Worm (Caenorhabditis elegans) whole organism, late embryonic: ENCODE measurements around the gene ZK177.12.

Experiments used
- C38D4.7 ChIP-seq: fragments of 200-800 bp; sonication (Bioruptor generic); optimal IDR thresholded peaks from 2 replicates; lab custom pipeline; 2018; ENCODE audit warnings: mild to moderate bottlenecking, missing genetic modification characterization, moderate library complexity, missing compliant biosample characterization
- K02D7.2 ChIP-seq: sonication (generic microtip); optimal IDR thresholded peaks from 2 replicates; lab custom pipeline; 2017; ENCODE audit warnings: mild to moderate bottlenecking, missing genetic modification characterization, missing compliant biosample characterization
- T23F11.4 ChIP-seq: fragments of 200-800 bp; sonication (Bioruptor generic); optimal IDR thresholded peaks from 2 replicates; lab custom pipeline; 2018; ENCODE audit warnings: mild to moderate bottlenecking, missing genetic modification characterization, missing compliant biosample characterization
- Y22D7AL.16 ChIP-seq: sonication (generic microtip); optimal IDR thresholded peaks from 2 replicates; lab custom pipeline; 2016; ENCODE audit warnings: missing genetic modification characterization, missing compliant biosample characterization
- ahr-1 ChIP-seq: sonication (generic microtip); optimal IDR thresholded peaks from 2 replicates; lab custom pipeline; 2016; ENCODE audit warnings: missing genetic modification characterization, missing compliant biosample characterization
- ama-1 ChIP-seq: fragments of 150-350 bp; optimal IDR thresholded peaks from 2 replicates; lab custom pipeline; 2014
- ceh-14 ChIP-seq: sonication (generic microtip); optimal IDR thresholded peaks from 2 replicates; lab custom pipeline; 2016; ENCODE audit warnings: missing genotype, missing genetic modification characterization, missing compliant biosample characterization
- ceh-24 ChIP-seq: sonication (generic microtip); optimal IDR thresholded peaks from 2 replicates; lab custom pipeline; 2016; ENCODE audit warnings: mild to moderate bottlenecking, missing genetic modification characterization, missing compliant biosample characterization
- ceh-45 ChIP-seq: fragments of 200-800 bp; sonication (Bioruptor generic); IDR thresholded peaks from 2 replicates; pipeline ENCODE4 v1.3.6; 2022; ENCODE audit warnings: missing genetic modification reagents, missing genetic modification characterization, missing compliant biosample characterization
- ceh-9 ChIP-seq: sonication (generic microtip); optimal IDR thresholded peaks from 2 replicates; lab custom pipeline; 2016; ENCODE audit warnings: mild to moderate bottlenecking, missing genetic modification characterization, inconsistent platforms, missing compliant biosample characterization
- che-1 ChIP-seq: sonication (generic microtip); optimal IDR thresholded peaks from 2 replicates; lab custom pipeline; 2016; ENCODE audit warnings: mild to moderate bottlenecking, missing genetic modification characterization, missing compliant biosample characterization
- dmd-4 ChIP-seq: sonication (generic microtip); optimal IDR thresholded peaks from 2 replicates; lab custom pipeline; 2016; ENCODE audit warnings: borderline replicate concordance, missing genetic modification characterization, missing compliant biosample characterization
- elt-2 ChIP-seq: sonication (generic microtip); optimal IDR thresholded peaks from 2 replicates; lab custom pipeline; 2016; ENCODE audit warnings: missing genetic modification reagents, missing genetic modification characterization, missing compliant biosample characterization
- elt-4 ChIP-seq: sonication (generic microtip); optimal IDR thresholded peaks from 2 replicates; lab custom pipeline; 2016; ENCODE audit warnings: missing genetic modification characterization, missing compliant biosample characterization
- eyg-1 ChIP-seq: sonication (generic microtip); optimal IDR thresholded peaks from 2 replicates; lab custom pipeline; 2016; ENCODE audit warnings: missing genotype, missing genetic modification characterization, missing compliant biosample characterization
- fkh-10 ChIP-seq: fragments of 150-350 bp; optimal IDR thresholded peaks from 2 replicates; lab custom pipeline; 2014; ENCODE audit warnings: missing biosample characterization, missing genetic modification reagents, missing genetic modification characterization
- fkh-6 ChIP-seq: sonication (generic microtip); optimal IDR thresholded peaks from 2 replicates; lab custom pipeline; 2016; ENCODE audit warnings: missing genetic modification characterization, missing compliant biosample characterization
- gmeb-2 ChIP-seq: sonication (generic microtip); optimal IDR thresholded peaks from 2 replicates; lab custom pipeline; 2016; ENCODE audit warnings: missing genetic modification characterization, inconsistent platforms, missing compliant biosample characterization
- hlh-13 ChIP-seq: fragments of 200-800 bp; sonication (Bioruptor generic); optimal IDR thresholded peaks from 2 replicates; lab custom pipeline; 2018; ENCODE audit warnings: mild to moderate bottlenecking, missing genetic modification characterization, missing compliant biosample characterization
- hlh-15 ChIP-seq: sonication (generic microtip); optimal IDR thresholded peaks from 2 replicates; lab custom pipeline; 2016; ENCODE audit warnings: missing genetic modification characterization, missing compliant biosample characterization
- nhr-11 ChIP-seq: fragments of 150-350 bp; optimal IDR thresholded peaks from 2 replicates; lab custom pipeline; 2014; ENCODE audit warnings: missing biosample characterization, missing genetic modification characterization
- nhr-232 ChIP-seq: sonication (generic microtip); optimal IDR thresholded peaks from 2 replicates; lab custom pipeline; 2016; ENCODE audit warnings: missing genetic modification characterization, missing compliant biosample characterization
- npax-4 ChIP-seq: sonication (generic microtip); optimal IDR thresholded peaks from 2 replicates; lab custom pipeline; 2016; ENCODE audit warnings: missing genetic modification characterization, missing compliant biosample characterization
- pag-3 ChIP-seq: sonication (generic microtip); optimal IDR thresholded peaks from 2 replicates; lab custom pipeline; 2016; ENCODE audit warnings: missing compliant biosample characterization, missing genetic modification characterization, borderline replicate concordance
- pat-9 ChIP-seq: fragments of 200-800 bp; sonication (Bioruptor generic); optimal IDR thresholded peaks from 2 replicates; lab custom pipeline; 2018; ENCODE audit warnings: mild to moderate bottlenecking, missing genetic modification characterization, moderate library complexity, missing compliant biosample characterization
- pax-1 ChIP-seq: fragments of 150-350 bp; optimal IDR thresholded peaks from 2 replicates; lab custom pipeline; 2014; ENCODE audit warnings: missing biosample characterization, missing genetic modification characterization
- pha-2 ChIP-seq: sonication (generic microtip); optimal IDR thresholded peaks from 2 replicates; lab custom pipeline; 2017; ENCODE audit warnings: mild to moderate bottlenecking, missing genetic modification characterization, missing compliant biosample characterization
- pha-4 ChIP-seq: fragments of 150-350 bp; optimal IDR thresholded peaks from 2 replicates; lab custom pipeline; 2018; ENCODE audit warnings: missing biosample characterization, missing genetic modification reagents, missing genetic modification characterization
- pqm-1 ChIP-seq: sonication (generic microtip); optimal IDR thresholded peaks from 2 replicates; lab custom pipeline; 2016; ENCODE audit warnings: missing genetic modification characterization, missing compliant biosample characterization
- sox-2 ChIP-seq: fragments of 200-800 bp; sonication (Bioruptor generic); IDR thresholded peaks from 2 replicates; pipeline ENCODE4 v1.3.6; 2022; ENCODE audit warnings: missing genetic modification reagents, missing genetic modification characterization, missing compliant biosample characterization
- sox-4 ChIP-seq: sonication (generic microtip); optimal IDR thresholded peaks from 2 replicates; lab custom pipeline; 2017; ENCODE audit warnings: mild to moderate bottlenecking, missing genetic modification characterization, inconsistent platforms, missing compliant biosample characterization
- syd-9 ChIP-seq: sonication (generic microtip); optimal IDR thresholded peaks from 2 replicates; lab custom pipeline; 2016; ENCODE audit warnings: mild to moderate bottlenecking, missing genetic modification characterization, moderate library complexity, missing compliant biosample characterization
- unc-3 ChIP-seq, 2 experiments: fragments of 200-800 bp in 1 of 2; sonication (Bioruptor generic) in 1 of 2; sonication (generic microtip) in 1 of 2; conservative IDR thresholded peaks in 1 of 2; optimal IDR thresholded peaks in 1 of 2; 2 replicates each; pipeline versions ENCODE4 v1.3.6 to Lab custom; 2016 to 2022; ENCODE audit warnings: missing compliant biosample characterization in 2 of 2, missing genetic modification characterization in 2 of 2, missing genetic modification reagents in 1 of 2
- zip-5 ChIP-seq: sonication (generic microtip); optimal IDR thresholded peaks from 2 replicates; lab custom pipeline; 2016; ENCODE audit warnings: missing genetic modification characterization, missing compliant biosample characterization

The ZK177.12 gene

ce11 chrII:5549746-5550145 lies 28.2 kb downstream of the ZK177.12 start, which contains the start of gene C17C3.6:
C17C3.6 (plus strand) TSS chrII:5550046.
- no peak for TF ChIP-seq unc-3 (GFP tag; conservative IDR thresholded peaks at IDR 0.05; lab: Robert Waterston, UW)
- TF ChIP-seq unc-3 (tag; optimal IDR thresholded peaks at IDR 0.05; lab: Kevin White, UChicago): no peak
- TF ChIP-seq eyg-1 (tag; lab: Kevin White, UChicago): no peak
- TF ChIP-seq ceh-9: no peak

ce11 chrII:5551517-5551916 lies 30.0 kb downstream of the ZK177.12 start, which contains the start of gene C17C3.5:
C17C3.5 (plus strand) TSS chrII:5551817.
- TF ChIP-seq gmeb-2 (tag; lab: Kevin White, UChicago) (no peak), unc-3 (GFP tag; conservative IDR thresholded peaks at IDR 0.05; lab: Robert Waterston, UW) (no peak), unc-3 (tag; optimal IDR thresholded peaks at IDR 0.05; lab: Kevin White, UChicago) (no peak), pha-2 (tag; lab: Kevin White, UChicago) (no peak), T23F11.4 (GFP tag; lab: Kevin White, UChicago) (no peak)

- no peak for TF ChIP-seq ceh-9
Observed at ce11 chrII:5553531-5553930, 32.0 kb downstream of the ZK177.12 start.

- no peak for TF ChIP-seq fkh-10
- no peak for TF ChIP-seq zip-5 (tag; lab: Kevin White, UChicago)
- no peak for TF ChIP-seq sox-4 (tag; lab: Kevin White, UChicago)
- TF ChIP-seq elt-4 (tag; lab: Kevin White, UChicago): no peak
- TF ChIP-seq fkh-6 (tag; lab: Kevin White, UChicago): no peak
- TF ChIP-seq nhr-232 (tag; lab: Kevin White, UChicago): no peak
Observed at ce11 chrII:5554317-5554716, 32.8 kb downstream of the ZK177.12 start, which contains the start of gene ins-12. ins-12 (plus strand) TSS chrII:5554617.

ce11 chrII:5554788-5555187 lies 33.3 kb downstream of the ZK177.12 start:
- no peak for TF ChIP-seq ceh-14
- TF ChIP-seq syd-9 (tag; lab: Kevin White, UChicago): no peak
- TF ChIP-seq unc-3 (GFP tag; conservative IDR thresholded peaks at IDR 0.05; lab: Robert Waterston, UW): no peak
- TF ChIP-seq unc-3 (tag; optimal IDR thresholded peaks at IDR 0.05; lab: Kevin White, UChicago): no peak
- no peak for TF ChIP-seq ahr-1 (tag; lab: Kevin White, UChicago)
- no peak for TF ChIP-seq K02D7.2

ce11 chrII:5555522-5555921 lies 34.0 kb downstream of the ZK177.12 start:
- TF ChIP-seq npax-4 (tag; lab: Kevin White, UChicago): no peak
- no peak for TF ChIP-seq C38D4.7 (GFP tag; lab: Kevin White, UChicago)
- TF ChIP-seq elt-2: no peak
- TF ChIP-seq ceh-45 (GFP tag; lab: Robert Waterston, UW): no peak
- TF ChIP-seq ama-1: no peak
- TF ChIP-seq pax-1 (tag; lab: Kevin White, UChicago): no peak
- TF ChIP-seq ceh-24 (tag; lab: Kevin White, UChicago): no peak
- TF ChIP-seq pha-4: no peak
- TF ChIP-seq pat-9 (tag; lab: Kevin White, UChicago): no peak
- no peak for TF ChIP-seq K02D7.2
- TF ChIP-seq pha-2 (tag; lab: Kevin White, UChicago): no peak
- no peak for TF ChIP-seq che-1

ce11 chrII:5556431-5556830 lies 34.9 kb downstream of the ZK177.12 start, which contains the start of gene ins-11:
ins-11 (plus strand) TSS chrII:5556731.
- TF ChIP-seq hlh-15 (tag; lab: Kevin White, UChicago): no peak
- no peak for TF ChIP-seq dmd-4
- TF ChIP-seq ceh-14: no peak
- no peak for TF ChIP-seq fkh-6 (tag; lab: Kevin White, UChicago)
- no peak for TF ChIP-seq Y22D7AL.16 (tag; lab: Kevin White, UChicago)
- TF ChIP-seq pqm-1 (tag; lab: Kevin White, UChicago): no peak
- no peak for TF ChIP-seq syd-9 (tag; lab: Kevin White, UChicago)
- TF ChIP-seq nhr-11 (tag; lab: Kevin White, UChicago): no peak
- TF ChIP-seq zip-5 (tag; lab: Kevin White, UChicago): no peak
- TF ChIP-seq npax-4 (tag; lab: Kevin White, UChicago): no peak
- TF ChIP-seq pag-3 (tag; lab: Kevin White, UChicago): no peak
- no peak for TF ChIP-seq pax-1 (tag; lab: Kevin White, UChicago)
- TF ChIP-seq sox-2 (GFP tag; lab: Robert Waterston, UW): no peak
- no peak for TF ChIP-seq ceh-9
- no peak for TF ChIP-seq hlh-13
- TF ChIP-seq pat-9 (tag; lab: Kevin White, UChicago): no peak
